Worm (Caenorhabditis elegans) whole organism, mixed stage, embryonic: ENCODE data around the gene K05F1.13.

Experiments used
- M03D4.4 ChIP-seq: sonication (generic microtip); optimal IDR thresholded peaks from 2 replicates; lab custom pipeline; 2017; ENCODE audit warnings: mild to moderate bottlenecking, missing genetic modification characterization, missing compliant biosample characterization
- bed-3 ChIP-seq: fragments of 200-800 bp; sonication (Bioruptor generic); optimal IDR thresholded peaks from 3 replicates; lab custom pipeline; 2018; ENCODE audit warnings: mild to moderate bottlenecking, missing genetic modification characterization, moderate library complexity, missing compliant biosample characterization
- blmp-1 ChIP-seq: fragments of 150-350 bp; optimal IDR thresholded peaks from 2 replicates; lab custom pipeline; 2014; ENCODE audit warnings: missing biosample characterization, missing genetic modification characterization
- ceh-39 ChIP-seq: fragments of 150-350 bp; optimal IDR thresholded peaks from 2 replicates; lab custom pipeline; 2014; ENCODE audit warnings: missing biosample characterization, missing genetic modification characterization
- ces-1 ChIP-seq: fragments of 150-350 bp; optimal IDR thresholded peaks from 2 replicates; lab custom pipeline; 2014; ENCODE audit warnings: missing biosample characterization, missing genetic modification reagents, missing genetic modification characterization
- cnd-1 ChIP-seq: fragments of 200-800 bp; sonication (Bioruptor generic); optimal IDR thresholded peaks from 2 replicates; lab custom pipeline; 2018; ENCODE audit warnings: mild to moderate bottlenecking, missing genetic modification characterization, missing compliant biosample characterization
- drap-1 ChIP-seq: fragments of 200-800 bp; sonication (Bioruptor generic); optimal IDR thresholded peaks from 3 replicates; lab custom pipeline; 2018; ENCODE audit warnings: mild to moderate bottlenecking, missing genetic modification characterization, missing compliant biosample characterization
- elt-1 ChIP-seq: sonication (generic microtip); optimal IDR thresholded peaks from 2 replicates; lab custom pipeline; 2017; ENCODE audit warnings: missing genetic modification characterization, mild to moderate bottlenecking, missing compliant biosample characterization, antibody characterized with exemption, moderate library complexity, borderline replicate concordance; ENCODE audit not compliant: insufficient read depth
- elt-3 ChIP-seq: fragments of 150-350 bp; optimal IDR thresholded peaks from 2 replicates; lab custom pipeline; 2014; ENCODE audit warnings: missing biosample characterization, missing genetic modification characterization
- flh-1 ChIP-seq: fragments of 200-800 bp; sonication (Bioruptor generic); optimal IDR thresholded peaks from 2 replicates; lab custom pipeline; 2018; ENCODE audit warnings: mild to moderate bottlenecking, missing genetic modification characterization, moderate library complexity, missing compliant biosample characterization
- ham-2 ChIP-seq: fragments of 200-800 bp; sonication (Bioruptor generic); optimal IDR thresholded peaks from 2 replicates; lab custom pipeline; 2018; ENCODE audit warnings: mild to moderate bottlenecking, missing genetic modification characterization, missing compliant biosample characterization
- hlh-1 ChIP-seq: fragments of 150-350 bp; optimal IDR thresholded peaks from 2 replicates; lab custom pipeline; 2014; ENCODE audit warnings: missing biosample characterization, missing genetic modification reagents, missing genetic modification characterization
- lsy-2 ChIP-seq: fragments of 150-350 bp; optimal IDR thresholded peaks from 2 replicates; lab custom pipeline; 2014; ENCODE audit warnings: missing biosample characterization, missing genetic modification characterization
- mab-5 ChIP-seq: fragments of 150-350 bp; optimal IDR thresholded peaks from 2 replicates; lab custom pipeline; 2014; ENCODE audit warnings: missing biosample characterization, missing genetic modification characterization
- mep-1 ChIP-seq: fragments of 150-350 bp; optimal IDR thresholded peaks from 2 replicates; lab custom pipeline; 2017; ENCODE audit warnings: missing biosample characterization, missing genetic modification reagents, missing genetic modification characterization, inconsistent platforms
- mls-2 ChIP-seq: sonication (generic microtip); optimal IDR thresholded peaks from 2 replicates; lab custom pipeline; 2016; ENCODE audit warnings: mild to moderate bottlenecking, missing genetic modification characterization, moderate library complexity, missing compliant biosample characterization
- nhr-12 ChIP-seq: fragments of 150-350 bp; optimal IDR thresholded peaks from 2 replicates; lab custom pipeline; 2014; ENCODE audit warnings: missing biosample characterization, missing genetic modification characterization
- nhr-2 ChIP-seq: fragments of 150-350 bp; optimal IDR thresholded peaks from 2 replicates; lab custom pipeline; 2014; ENCODE audit warnings: missing biosample characterization, missing genetic modification characterization
- nhr-237 ChIP-seq: fragments of 150-350 bp; optimal IDR thresholded peaks from 2 replicates; lab custom pipeline; 2014; ENCODE audit warnings: missing biosample characterization, missing genetic modification characterization
- nhr-28 ChIP-seq: fragments of 150-350 bp; optimal IDR thresholded peaks from 2 replicates; lab custom pipeline; 2014; ENCODE audit warnings: missing biosample characterization, missing genetic modification characterization
- nhr-76 ChIP-seq: sonication (generic microtip); optimal IDR thresholded peaks from 2 replicates; lab custom pipeline; 2017; ENCODE audit warnings: missing biosample characterization, missing genetic modification characterization
- pha-4 ChIP-seq: fragments of 150-350 bp; optimal IDR thresholded peaks from 2 replicates; lab custom pipeline; 2018; ENCODE audit warnings: missing biosample characterization, missing genetic modification reagents, missing genetic modification characterization
- sem-2 ChIP-seq: fragments of 200-800 bp; sonication (Bioruptor generic); optimal IDR thresholded peaks from 2 replicates; lab custom pipeline; 2018; ENCODE audit warnings: mild to moderate bottlenecking, missing genetic modification characterization, missing compliant biosample characterization
- snpc-4 ChIP-seq: fragments of 150-350 bp; optimal IDR thresholded peaks from 2 replicates; lab custom pipeline; 2014; ENCODE audit warnings: missing biosample characterization, missing genetic modification characterization
- sptf-1 ChIP-seq: sonication (generic microtip); optimal IDR thresholded peaks from 2 replicates; lab custom pipeline; 2017; ENCODE audit warnings: mild to moderate bottlenecking, missing genetic modification characterization, moderate library complexity, missing compliant biosample characterization
- tbx-8 ChIP-seq: fragments of 200-800 bp; sonication (Bioruptor generic); optimal IDR thresholded peaks from 2 replicates; lab custom pipeline; 2018; ENCODE audit warnings: mild to moderate bottlenecking, missing genetic modification characterization, moderate library complexity, missing compliant biosample characterization
- unc-120 ChIP-seq: sonication (generic microtip); optimal IDR thresholded peaks from 2 replicates; lab custom pipeline; 2017; ENCODE audit warnings: missing genetic modification characterization, missing compliant biosample characterization; ENCODE audit not compliant: poor library complexity, severe bottlenecking
- unc-62 ChIP-seq: fragments of 150-350 bp; optimal IDR thresholded peaks from 2 replicates; lab custom pipeline; 2014; ENCODE audit warnings: missing biosample characterization, missing genetic modification reagents, missing genetic modification characterization
- zip-8 ChIP-seq: fragments of 150-350 bp; optimal IDR thresholded peaks from 2 replicates; lab custom pipeline; 2014; ENCODE audit warnings: missing biosample characterization, missing genetic modification characterization
- ztf-11 ChIP-seq: fragments of 150-350 bp; optimal IDR thresholded peaks from 2 replicates; lab custom pipeline; 2014; ENCODE audit warnings: missing biosample characterization, missing genetic modification characterization

Gene K05F1.13

DNA sequence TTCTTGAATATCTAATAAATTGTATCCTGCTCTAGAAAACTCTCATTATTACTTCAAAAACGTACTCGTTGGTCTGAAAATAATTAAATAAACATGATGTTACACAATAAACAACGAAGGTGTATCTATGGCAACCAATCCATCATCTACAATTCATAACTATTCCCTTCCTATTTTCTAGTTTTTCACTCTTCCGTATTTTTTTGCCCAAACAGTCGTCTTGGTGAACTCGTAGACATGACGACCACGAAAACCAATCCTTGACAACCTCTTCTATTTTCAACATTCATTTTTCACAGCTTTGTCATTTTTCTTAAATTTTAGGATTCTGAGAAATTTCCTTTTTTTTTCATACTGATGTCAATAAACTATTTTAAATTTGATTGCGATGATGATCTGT, at the start of gene K05F1.13:
TSS of gene K05F1.13 (plus strand) at position 301 of the 400 bp plus-strand sequence.
- TF ChIP-seq nhr-12 (tag; lab: Kevin White, UChicago) (no peak), unc-120 (tag; lab: Kevin White, UChicago) (no peak), nhr-2 (no peak), sptf-1 (no peak), lsy-2 (tag; lab: Kevin White, UChicago) (no peak), hlh-1 (no peak), mls-2 (no peak), cnd-1 (tag; lab: Kevin White, UChicago) (no peak), unc-62 (GFP tag; lab: Kevin White, UChicago) (no peak), snpc-4 (tag; lab: Kevin White, UChicago) (no peak), mep-1 (tag; lab: Kevin White, UChicago) (no peak), nhr-28 (no peak), elt-1 (tag; lab: Kevin White, UChicago) (no peak), ztf-11 (no peak), drap-1 (GFP tag; lab: Kevin White, UChicago) (no peak), tbx-8 (GFP tag; lab: Kevin White, UChicago) (no peak)

DNA sequence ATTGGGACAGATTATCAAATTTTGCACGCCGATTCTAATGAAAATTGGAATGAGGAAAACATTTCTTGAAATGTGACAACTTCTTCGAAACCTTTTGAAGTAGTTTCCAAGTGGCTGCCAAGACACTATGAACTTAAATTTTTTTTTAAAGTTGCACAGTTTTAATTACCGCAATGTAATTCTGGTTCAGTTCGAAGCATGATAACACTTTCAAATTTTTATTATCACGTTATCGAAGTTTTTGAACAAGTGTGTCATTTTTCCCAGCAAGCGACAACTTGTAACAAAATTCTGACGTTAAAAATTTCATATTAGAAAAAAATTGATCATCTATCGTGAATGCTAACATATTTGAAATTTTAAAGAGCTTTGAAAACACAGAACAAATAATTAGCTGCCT, 46.1 kb upstream of the K05F1.13 start:
- no peak for TF ChIP-seq snpc-4 (tag; lab: Kevin White, UChicago)
- no peak for TF ChIP-seq sptf-1
- no peak for TF ChIP-seq elt-3 (tag; lab: Kevin White, UChicago)
- TF ChIP-seq sem-2 = no peak
- no peak for TF ChIP-seq ham-2 (GFP tag; lab: Kevin White, UChicago)

DNA sequence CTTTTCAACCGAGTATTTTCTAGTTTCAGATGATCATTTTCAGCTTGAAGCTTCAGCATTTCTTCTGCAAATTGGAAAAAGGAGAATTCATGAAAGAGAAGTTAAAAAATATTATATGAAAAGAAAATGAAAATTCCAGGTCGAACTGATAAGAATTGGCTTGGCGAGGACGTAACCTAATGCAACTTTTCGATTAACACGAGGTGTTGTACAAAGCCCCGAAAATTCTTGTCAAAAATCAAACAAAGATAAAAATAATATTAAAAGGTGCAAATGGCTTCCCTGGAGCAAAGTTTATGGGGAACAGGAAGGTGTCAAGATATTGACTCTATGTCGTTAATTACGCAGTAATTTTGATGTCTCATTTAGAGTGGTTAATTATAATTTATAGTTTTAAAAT, 44.6 kb upstream of the K05F1.13 start:
- no peak for TF ChIP-seq ces-1 (GFP tag; lab: Kevin White, UChicago)
- no peak for TF ChIP-seq nhr-237 (tag; lab: Kevin White, UChicago)
- TF ChIP-seq blmp-1 (tag; lab: Kevin White, UChicago) = no peak
- no peak for TF ChIP-seq nhr-2
- TF ChIP-seq unc-120 (tag; lab: Kevin White, UChicago) = no peak
- TF ChIP-seq mls-2 = no peak
- TF ChIP-seq mep-1 (tag; lab: Kevin White, UChicago) = no peak
- TF ChIP-seq tbx-8 (GFP tag; lab: Kevin White, UChicago) = no peak
- TF ChIP-seq lsy-2 (tag; lab: Kevin White, UChicago) = no peak
- TF ChIP-seq elt-3 (tag; lab: Kevin White, UChicago) = no peak
- no peak for TF ChIP-seq drap-1 (GFP tag; lab: Kevin White, UChicago)
- no peak for TF ChIP-seq M03D4.4
- TF ChIP-seq mab-5 (tag; lab: Kevin White, UChicago) = no peak
- TF ChIP-seq ztf-11 = no peak
- no peak for TF ChIP-seq ceh-39 (tag; lab: Kevin White, UChicago)
- no peak for TF ChIP-seq elt-1 (tag; lab: Kevin White, UChicago)
- no peak for TF ChIP-seq zip-8

DNA sequence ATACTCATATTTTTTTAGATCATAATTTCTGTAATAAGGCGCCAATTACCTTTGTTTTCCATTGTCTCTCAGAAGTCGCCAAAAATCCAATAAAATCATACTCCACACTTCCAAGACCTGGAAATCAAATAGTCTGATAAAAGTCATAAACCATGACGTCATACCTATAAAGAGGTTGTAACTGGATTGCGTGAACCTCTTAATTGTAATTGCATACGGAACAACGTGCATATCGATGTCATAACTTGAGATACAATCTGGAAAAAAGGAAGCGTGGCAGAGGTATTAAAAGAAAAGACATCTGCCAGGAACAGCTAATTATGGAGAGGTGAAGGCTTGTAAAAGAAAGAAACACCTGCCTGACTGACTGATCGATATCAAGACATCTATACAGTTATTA, 43.8 kb upstream of the K05F1.13 start, which contains the start of gene F10C1.9:
TSS of gene F10C1.9 (minus strand) at position 197 of the 400 bp plus-strand sequence.
- TF ChIP-seq nhr-12 (tag; lab: Kevin White, UChicago) = no peak
- peak; percentile 88 for TF ChIP-seq nhr-2
- TF ChIP-seq zip-8 = peak; percentile 95

DNA sequence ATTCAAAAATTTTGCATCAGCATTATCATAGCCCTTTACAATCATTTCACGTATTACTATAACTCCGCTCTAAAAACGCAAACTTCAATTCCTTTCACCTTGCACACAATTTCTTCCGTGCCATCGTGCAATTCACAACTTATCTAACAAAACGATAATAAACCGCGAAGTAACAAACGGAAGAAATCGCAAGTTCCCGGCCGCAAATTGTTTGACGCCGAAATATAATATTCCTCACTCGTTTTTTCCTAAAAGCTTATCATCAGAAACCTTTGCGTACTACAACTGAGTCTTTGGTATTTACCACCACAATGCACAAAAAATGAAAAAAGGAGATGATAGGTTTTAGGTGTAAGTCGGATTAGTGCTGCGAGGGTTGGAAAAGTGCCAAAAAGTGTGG, 41.6 kb upstream of the K05F1.13 start:
- no peak for TF ChIP-seq unc-62 (GFP tag; lab: Kevin White, UChicago)
- TF ChIP-seq elt-1 (tag; lab: Kevin White, UChicago) = no peak
- no peak for TF ChIP-seq cnd-1 (tag; lab: Kevin White, UChicago)
- no peak for TF ChIP-seq zip-8
- no peak for TF ChIP-seq ceh-39 (tag; lab: Kevin White, UChicago)
- TF ChIP-seq ces-1 (GFP tag; lab: Kevin White, UChicago) = no peak
- no peak for TF ChIP-seq blmp-1 (tag; lab: Kevin White, UChicago)
- TF ChIP-seq mls-2 = no peak
- TF ChIP-seq drap-1 (GFP tag; lab: Kevin White, UChicago) = no peak
- no peak for TF ChIP-seq nhr-28
- TF ChIP-seq, all 35 proteins: peak for 0

DNA sequence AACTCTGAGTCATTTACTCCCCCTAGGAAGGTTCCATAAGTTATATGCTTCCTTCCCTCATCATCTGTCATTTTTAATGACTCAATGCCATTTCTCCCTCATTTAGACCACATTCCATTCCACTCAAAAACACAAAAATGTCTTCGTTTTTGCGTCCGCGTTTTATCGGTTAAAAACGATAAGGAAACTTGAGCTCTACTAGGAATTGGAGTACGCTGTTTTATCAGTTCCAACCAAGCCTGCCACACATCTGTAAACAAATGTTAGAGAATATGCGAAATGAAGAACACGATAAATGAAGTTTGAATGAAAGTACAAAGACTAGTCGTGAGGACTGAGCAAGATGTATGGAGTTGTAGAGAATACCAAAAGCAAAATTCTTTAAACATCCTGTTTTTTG, 40.5 kb upstream of the K05F1.13 start:
- TF ChIP-seq unc-62 (GFP tag; lab: Kevin White, UChicago) (no peak), nhr-76 (tag; lab: Kevin White, UChicago) (no peak), pha-4 (tag; lab: Kevin White, UChicago) (no peak), nhr-237 (tag; lab: Kevin White, UChicago) (no peak), sptf-1 (no peak), flh-1 (GFP tag; lab: Kevin White, UChicago) (no peak), sem-2 (no peak), mls-2 (no peak), bed-3 (GFP tag; lab: Kevin White, UChicago) (no peak), tbx-8 (GFP tag; lab: Kevin White, UChicago) (no peak), ham-2 (GFP tag; lab: Kevin White, UChicago) (no peak)
- TF ChIP-seq, all 35 proteins: peak for 0
